Worm (Caenorhabditis elegans) whole organism, midembryonic: ENCODE results near the gene T01C3.3.

Experiments used
- cog-1 ChIP-seq: sonication (generic microtip); optimal IDR thresholded peaks from 2 replicates; lab custom pipeline; 2016; ENCODE audit warnings: missing genetic modification characterization, missing compliant biosample characterization
- flt-1 ChIP-seq: fragments of 200-800 bp; sonication (Bioruptor generic); IDR thresholded peaks from 2 replicates; pipeline ENCODE4 v1.3.6; 2022; ENCODE audit warnings: missing genetic modification characterization, missing compliant biosample characterization
- ztf-29 ChIP-seq: fragments of 200-800 bp; sonication (Bioruptor generic); IDR thresholded peaks from 2 replicates; pipeline ENCODE4 v1.3.6; 2022; ENCODE audit warnings: missing genetic modification reagents, missing genetic modification characterization, missing compliant biosample characterization

DNA sequence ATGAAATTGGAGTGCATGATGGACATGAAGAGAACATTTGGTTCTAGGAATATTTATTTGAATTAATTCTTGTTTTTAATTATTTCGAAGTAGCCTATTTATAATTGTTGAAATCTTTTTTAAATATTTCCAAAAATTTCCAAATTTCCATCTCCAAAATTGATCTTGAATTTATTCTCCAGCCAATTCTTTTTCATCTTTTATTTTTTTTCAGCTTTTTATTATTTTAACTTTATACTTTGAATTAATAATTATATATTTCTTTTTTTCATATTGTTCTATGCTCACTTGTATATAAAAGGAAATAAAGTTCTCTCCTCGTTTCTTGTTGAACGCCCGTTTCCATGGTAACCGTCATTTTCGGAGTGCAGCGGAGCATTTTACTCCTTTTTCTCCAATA, 12.5 kb downstream of the T01C3.3 start, which contains the start of gene xbx-1:
- TF ChIP-seq flt-1 (no peak), cog-1 (tag; lab: Kevin White, UChicago) (no peak), ztf-29 (GFP tag; lab: Robert Waterston, UW) (no peak)
